Fruit fly (Drosophila melanogaster) whole organism, embryonic: Measurements from ENCODE around the gene pit.

Experiments
- Atf3 ChIP-seq: fragments of 200-800 bp; sonication (Bioruptor generic); optimal IDR thresholded peaks from 3 replicates; lab custom pipeline; 2016; ENCODE audit warnings: missing biosample characterization, missing genetic modification characterization
- B-H1 ChIP-seq: fragments of 200-800 bp; sonication (Bioruptor generic); IDR thresholded peaks from 3 replicates; pipeline ENCODE4 v1.3.6; 2022; ENCODE audit warnings: missing biosample characterization, missing genetic modification characterization
- B-H2 ChIP-seq: fragments of 200-800 bp; sonication (Bioruptor generic); optimal IDR thresholded peaks from 2 replicates; lab custom pipeline; 2018; ENCODE audit warnings: missing biosample characterization, mild to moderate bottlenecking, missing genetic modification characterization
- CG10274 ChIP-seq: fragments of 200-800 bp; sonication (Bioruptor generic); optimal IDR thresholded peaks from 3 replicates; lab custom pipeline; 2017; ENCODE audit warnings: missing biosample characterization, mild to moderate bottlenecking, missing genetic modification characterization
- CG10431 ChIP-seq: fragments of 200-800 bp; sonication (Bioruptor generic); optimal IDR thresholded peaks from 3 replicates; lab custom pipeline; 2018; ENCODE audit warnings: missing biosample characterization, mild to moderate bottlenecking, missing genetic modification characterization
- CG10654 ChIP-seq: fragments of 200-800 bp; sonication (Bioruptor generic); optimal IDR thresholded peaks from 2 replicates; lab custom pipeline; 2016; ENCODE audit warnings: missing biosample characterization, missing genetic modification characterization
- CG11247 ChIP-seq: fragments of 200-800 bp; sonication (Bioruptor generic); IDR thresholded peaks from 2 replicates; pipeline ENCODE4 v1.3.6; 2022; ENCODE audit warnings: missing biosample characterization, missing genetic modification characterization
- CG11560 ChIP-seq: fragments of 200-800 bp; sonication (Bioruptor generic); IDR thresholded peaks from 3 replicates; pipeline ENCODE4 v1.3.6; 2022; ENCODE audit warnings: missing biosample characterization, missing genetic modification characterization
- CG12299 ChIP-seq: fragments of 200-800 bp; sonication (Bioruptor generic); optimal IDR thresholded peaks from 2 replicates; lab custom pipeline; 2018; ENCODE audit warnings: missing biosample characterization, mild to moderate bottlenecking, missing genetic modification characterization
- CG12769 ChIP-seq: fragments of 200-800 bp; sonication (Bioruptor generic); optimal IDR thresholded peaks from 2 replicates; lab custom pipeline; 2019; ENCODE audit warnings: missing biosample characterization, mild to moderate bottlenecking, missing genetic modification characterization, moderate library complexity
- CG13775 ChIP-seq: fragments of 200-800 bp; sonication (Bioruptor generic); optimal IDR thresholded peaks from 3 replicates; lab custom pipeline; 2017; ENCODE audit warnings: missing biosample characterization, mild to moderate bottlenecking, missing genetic modification characterization
- CG14860 ChIP-seq: fragments of 200-800 bp; sonication (Bioruptor generic); IDR thresholded peaks from 3 replicates; pipeline ENCODE4 v1.3.6; 2022; ENCODE audit warnings: missing biosample characterization, missing genetic modification characterization; ENCODE audit not compliant: partially characterized antibody
- CG17361 ChIP-seq: fragments of 200-800 bp; sonication (Bioruptor generic); IDR thresholded peaks from 3 replicates; pipeline ENCODE4 v1.3.6; 2022; ENCODE audit warnings: missing biosample characterization, missing genetic modification characterization
- CG18599 ChIP-seq: fragments of 200-800 bp; sonication (Bioruptor generic); optimal IDR thresholded peaks from 3 replicates; lab custom pipeline; 2017; ENCODE audit warnings: missing biosample characterization, missing genetic modification characterization, mild to moderate bottlenecking, moderate library complexity, missing genetic modification reagents
- CG31441 ChIP-seq: fragments of 200-800 bp; sonication (Bioruptor generic); IDR thresholded peaks from 2 replicates; pipeline ENCODE4 v1.3.6; 2022; ENCODE audit warnings: missing biosample characterization, missing genetic modification characterization
- CG33557 ChIP-seq: fragments of 200-800 bp; sonication (Bioruptor generic); optimal IDR thresholded peaks from 2 replicates; lab custom pipeline; 2019; ENCODE audit warnings: missing biosample characterization, mild to moderate bottlenecking, missing genetic modification characterization, moderate library complexity
- CG34224 ChIP-seq: fragments of 200-800 bp; sonication (Bioruptor generic); IDR thresholded peaks from 3 replicates; pipeline ENCODE4 v1.3.6; 2022; ENCODE audit warnings: missing biosample characterization, missing genetic modification characterization; ENCODE audit not compliant: partially characterized antibody
- CG3726 ChIP-seq: fragments of 200-800 bp; sonication (Bioruptor generic); IDR thresholded peaks from 3 replicates; pipeline ENCODE4, ENCODE4 v1.3.6; 2022; ENCODE audit warnings: missing biosample characterization, missing genetic modification characterization
- CG4820 ChIP-seq: fragments of 200-800 bp; sonication (Bioruptor generic); optimal IDR thresholded peaks from 3 replicates; lab custom pipeline; 2016; ENCODE audit warnings: missing biosample characterization, missing genetic modification characterization
- CG6175 ChIP-seq: fragments of 200-800 bp; sonication (Bioruptor generic); IDR thresholded peaks from 3 replicates; pipeline ENCODE4 v1.3.6; 2022; ENCODE audit warnings: missing biosample characterization, missing genetic modification characterization
- CG6272 ChIP-seq: fragments of 200-800 bp; sonication (Bioruptor generic); IDR thresholded peaks from 2 replicates; pipeline ENCODE4 v1.3.6; 2022; ENCODE audit warnings: missing biosample characterization, missing genetic modification characterization
- CG6654 ChIP-seq: fragments of 200-800 bp; sonication (Bioruptor generic); optimal IDR thresholded peaks from 2 replicates; lab custom pipeline; 2017; ENCODE audit warnings: missing biosample characterization, mild to moderate bottlenecking, missing genetic modification characterization
- CG7372 ChIP-seq: fragments of 200-800 bp; sonication (Bioruptor generic); IDR thresholded peaks from 2 replicates; pipeline ENCODE4 v1.3.6; 2022; ENCODE audit warnings: missing biosample characterization, missing genetic modification characterization
- CG7839 ChIP-seq: fragments of 200-800 bp; sonication (Bioruptor generic); optimal IDR thresholded peaks from 3 replicates; lab custom pipeline; 2018; ENCODE audit warnings: missing biosample characterization, mild to moderate bottlenecking, missing genetic modification characterization, moderate library complexity
- CG8924 ChIP-seq: fragments of 200-800 bp; optimal IDR thresholded peaks from 3 replicates; lab custom pipeline; 2019; ENCODE audit warnings: missing biosample characterization, mild to moderate bottlenecking, missing genetic modification characterization, moderate library complexity
- CG9797 ChIP-seq: fragments of 200-800 bp; sonication (Bioruptor generic); optimal IDR thresholded peaks from 3 replicates; lab custom pipeline; 2018; ENCODE audit warnings: missing biosample characterization, mild to moderate bottlenecking, missing genetic modification characterization
- Dfd ChIP-seq, 2 experiments: fragments of >200 bp; optimal IDR thresholded peaks; 2 replicates each; lab custom pipeline; 2017; ENCODE audit warnings: missing biosample characterization in 2 of 2, missing genetic modification characterization in 2 of 2
- Fer3 ChIP-seq: fragments of 200-800 bp; sonication (Bioruptor generic); optimal IDR thresholded peaks from 2 replicates; lab custom pipeline; 2018; ENCODE audit warnings: missing biosample characterization, mild to moderate bottlenecking, missing genetic modification characterization, moderate library complexity
- Lim3 ChIP-seq: fragments of 200-800 bp; sonication (Bioruptor generic); IDR thresholded peaks from 2 replicates; pipeline ENCODE4 v1.3.6; 2022; ENCODE audit warnings: missing biosample characterization, missing genetic modification characterization
- Mad ChIP-seq: fragments of 200-800 bp; sonication (Bioruptor generic); optimal IDR thresholded peaks from 2 replicates; lab custom pipeline; 2016; ENCODE audit warnings: missing biosample characterization, missing genetic modification characterization
- Mrtf ChIP-seq: fragments of 200-800 bp; sonication (Bioruptor generic); IDR thresholded peaks from 3 replicates; pipeline ENCODE4 v1.3.6; 2022; ENCODE audit warnings: missing biosample characterization, missing genetic modification characterization
- Six4 ChIP-seq: fragments of 200-800 bp; sonication (Bioruptor generic); optimal IDR thresholded peaks from 2 replicates; lab custom pipeline; 2016; ENCODE audit warnings: missing biosample characterization, missing genetic modification characterization
- ap ChIP-seq: fragments of 200-800 bp; sonication (Bioruptor generic); IDR thresholded peaks from 2 replicates; pipeline ENCODE4 v1.3.6; 2022; ENCODE audit warnings: missing biosample characterization, missing genetic modification characterization
- ara ChIP-seq: fragments of 200-800 bp; sonication (Bioruptor generic); IDR thresholded peaks from 2 replicates; pipeline ENCODE4 v1.3.6; 2022; ENCODE audit warnings: missing biosample characterization, missing genetic modification characterization
- az2 ChIP-seq: fragments of 200-800 bp; sonication (Bioruptor generic); optimal IDR thresholded peaks from 3 replicates; lab custom pipeline; 2016; ENCODE audit warnings: missing biosample characterization, missing genetic modification characterization
- chif ChIP-seq, 2 experiments: fragments of 200-800 bp; sonication (Bioruptor generic); optimal IDR thresholded peaks; 3 replicates each; lab custom pipeline; 2016; ENCODE audit warnings: missing biosample characterization in 2 of 2, missing genetic modification characterization in 2 of 2
- chn ChIP-seq: fragments of 200-800 bp; sonication (Bioruptor generic); optimal IDR thresholded peaks from 2 replicates; lab custom pipeline; 2016; ENCODE audit warnings: missing biosample characterization, missing genetic modification characterization
- ci ChIP-seq: fragments of 200-800 bp; sonication (Bioruptor generic); IDR thresholded peaks from 3 replicates; pipeline ENCODE4 v1.3.6; 2022; ENCODE audit warnings: missing biosample characterization, missing genetic modification characterization
- eve ChIP-seq, 2 experiments: fragments of >200 bp; optimal IDR thresholded peaks; 2 replicates each; lab custom pipeline; 2017; ENCODE audit warnings: missing biosample characterization in 2 of 2, missing genetic modification characterization in 2 of 2
- gcm2 ChIP-seq: fragments of 200-800 bp; sonication (Bioruptor generic); optimal IDR thresholded peaks from 2 replicates; lab custom pipeline; 2016; ENCODE audit warnings: missing biosample characterization, missing genetic modification characterization
- insv ChIP-seq, 2 experiments: fragments of 200-800 bp; sonication (Bioruptor generic); optimal IDR thresholded peaks; 3 replicates each; lab custom pipeline; 2016 to 2018; ENCODE audit warnings: missing biosample characterization in 2 of 2, missing genetic modification characterization in 2 of 2
- kni ChIP-seq: fragments of 200-800 bp; sonication (Bioruptor generic); optimal IDR thresholded peaks from 3 replicates; lab custom pipeline; 2017; ENCODE audit warnings: mild to moderate bottlenecking, missing biosample characterization, missing genetic modification reagents, missing genetic modification characterization
- lov ChIP-seq, 2 experiments: fragments of 200-800 bp in 1 of 2; fragments of >200 bp in 1 of 2; sonication (Bioruptor generic) in 1 of 2; IDR thresholded peaks in 1 of 2; optimal IDR thresholded peaks in 1 of 2; 2 replicates in 1 of 2; 3 replicates in 1 of 2; pipeline versions ENCODE4 v1.3.6 to Lab custom; 2017 to 2022; ENCODE audit warnings: missing biosample characterization in 1 of 2, missing genetic modification characterization in 1 of 2
- nom ChIP-seq: fragments of 200-800 bp; sonication (Bioruptor generic); optimal IDR thresholded peaks from 2 replicates; lab custom pipeline; 2017; ENCODE audit warnings: missing biosample characterization, missing genetic modification characterization, mild to moderate bottlenecking, moderate library complexity, missing genetic modification reagents
- oc ChIP-seq: fragments of 200-800 bp; sonication (Bioruptor generic); optimal IDR thresholded peaks from 2 replicates; lab custom pipeline; 2018; ENCODE audit warnings: missing biosample characterization, mild to moderate bottlenecking, missing genetic modification characterization, moderate library complexity
- tgo ChIP-seq: fragments of 200-800 bp; sonication (Bioruptor generic); IDR thresholded peaks from 3 replicates; pipeline ENCODE4 v1.3.6; 2022; ENCODE audit warnings: missing biosample characterization, missing genetic modification characterization
- vfl ChIP-seq: fragments of 200-800 bp; sonication (Bioruptor generic); optimal IDR thresholded peaks from 2 replicates; lab custom pipeline; 2016; ENCODE audit warnings: missing biosample characterization, missing genetic modification characterization

pit gene

DNA sequence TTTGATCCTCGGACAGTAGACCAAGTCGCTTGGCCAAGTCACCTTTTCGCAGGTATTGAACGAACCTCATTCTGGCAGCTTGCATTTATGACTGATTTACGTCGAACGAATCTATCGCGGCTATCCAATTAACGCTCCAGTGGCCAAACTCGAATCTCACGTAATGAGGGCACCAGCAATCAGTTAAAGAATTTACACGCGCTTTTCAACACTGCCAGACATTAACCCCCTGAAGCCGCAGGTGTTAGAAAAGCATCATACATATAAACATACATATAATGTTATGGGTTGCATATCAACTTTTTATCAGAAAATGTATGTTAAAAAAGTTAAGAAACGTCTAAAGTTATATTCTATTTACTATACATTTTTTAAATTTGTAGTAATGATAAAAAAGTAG, 8.8 kb upstream of the pit start, which contains the start of gene CG6028 (continued):
- TF ChIP-seq B-H2 (GFP tag; lab: Kevin White, UChicago): peak; percentile 56
- TF ChIP-seq az2 (GFP tag; lab: Kevin White, UChicago): peak; percentile 18
- TF ChIP-seq Six4: no peak
- no peak for TF ChIP-seq CG6272 (GFP tag; lab: Robert Waterston, UW)
- no peak for TF ChIP-seq CG3726 (GFP tag; lab: Robert Waterston, UW)
- no peak for TF ChIP-seq Mrtf (GFP tag; lab: Robert Waterston, UW)
- TF ChIP-seq kni (GFP tag; lab: Kevin White, UChicago): peak; percentile 26
- no peak for TF ChIP-seq insv (GFP tag; optimal IDR thresholded peaks at IDR 0.05; lab: Kevin White, UChicago)
- TF ChIP-seq CG10654: no peak
- no peak for TF ChIP-seq CG34224 (GFP tag; lab: Robert Waterston, UW)
- TF ChIP-seq Dfd (GFP tag; optimal IDR thresholded peaks at IDR 0.05; lab: Kevin White, UChicago): no peak
- TF ChIP-seq chn (GFP tag; lab: Kevin White, UChicago): no peak
- TF ChIP-seq oc (tag; lab: Kevin White, UChicago): no peak
- TF ChIP-seq Fer3 (tag; lab: Kevin White, UChicago): no peak
- TF ChIP-seq CG12769 (tag; lab: Kevin White, UChicago): no peak
- TF ChIP-seq Lim3 (GFP tag; lab: Robert Waterston, UW): no peak
- no peak for TF ChIP-seq eve (GFP tag; optimal IDR thresholded peaks at IDR 0.05; lab: Kevin White, UChicago)
- no peak for TF ChIP-seq CG13775 (GFP tag; lab: Kevin White, UChicago)
- no peak for TF ChIP-seq CG14860 (GFP tag; lab: Robert Waterston, UW)
- TF ChIP-seq CG10274 (GFP tag; lab: Kevin White, UChicago): no peak
- TF ChIP-seq, all 482 proteins: peak for 118

DNA sequence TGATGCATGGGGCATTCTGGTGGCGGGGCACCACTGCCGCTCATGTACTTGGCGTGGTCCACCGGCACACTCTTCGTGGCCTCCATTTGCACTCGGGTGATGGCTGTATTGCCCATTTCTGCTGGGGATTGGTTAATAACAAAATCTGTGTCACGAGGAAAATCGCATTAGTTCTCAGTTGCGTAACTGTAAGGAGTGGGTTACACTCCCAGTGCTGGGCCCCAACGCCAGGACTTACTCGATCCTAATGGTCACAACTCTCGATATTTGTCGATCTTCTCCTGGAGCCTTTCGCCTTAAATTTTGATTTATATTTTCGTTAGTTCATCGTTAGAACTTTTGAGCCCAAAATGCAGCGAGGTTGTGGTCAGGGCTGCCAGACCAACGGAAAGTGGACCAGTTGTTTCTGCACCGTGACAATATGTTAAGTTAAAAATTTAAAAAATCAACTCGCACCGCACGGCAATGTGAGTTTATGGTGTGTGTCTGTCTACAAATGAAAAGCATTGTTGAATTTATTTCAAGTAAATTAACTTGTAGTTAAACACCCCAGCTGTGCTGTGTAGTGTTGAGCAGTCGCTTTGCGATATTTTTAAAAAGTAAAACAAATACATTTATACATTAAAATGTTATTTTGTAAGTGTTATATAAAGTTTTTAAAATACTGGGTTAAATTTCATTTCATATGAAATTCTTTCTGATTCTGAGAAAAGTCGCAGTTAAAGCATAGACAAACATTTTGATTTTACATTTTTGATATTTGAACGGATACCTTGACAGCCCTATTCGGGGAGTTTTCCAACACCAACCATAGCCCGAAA, 7.0 kb upstream of the pit start, which contains the start of the genes Cchl and ND-42:
TSS of gene Cchl (minus strand) at position 559 of the 821 bp plus-strand sequence.
TSS of gene ND-42 (plus strand) at position 788 of the 821 bp plus-strand sequence.
- TF ChIP-seq CG8924 (tag; lab: Kevin White, UChicago) (peak; percentile 81), CG11560 (tag; lab: Robert Waterston, UW) (peak; percentile 36; the same call in 1 of the 3 replicates), CG6175 (GFP tag; lab: Robert Waterston, UW) (no peak; the same call in 2 of the 3 replicates), CG10431 (GFP tag; lab: Kevin White, UChicago) (no peak), ara (no peak; the same call in none of the 2 replicates), Fer3 (tag; lab: Kevin White, UChicago) (peak; percentile 76), CG31441 (GFP tag; lab: Robert Waterston, UW) (no peak; the same call in 1 of the 2 replicates), lov (optimal IDR thresholded peaks at IDR 0.05; lab: Kevin White, UChicago) (no peak), lov (GFP tag; IDR thresholded peaks at IDR 0.05; lab: Robert Waterston, UW) (no peak), CG7839 (tag; lab: Kevin White, UChicago) (no peak), CG18599 (GFP tag; lab: Kevin White, UChicago) (peak; percentile 85), CG11247 (peak; percentile 65), gcm2 (GFP tag; lab: Kevin White, UChicago) (peak; percentile 26), ci (GFP tag; lab: Robert Waterston, UW) (peak; percentile 57), B-H1 (GFP tag; lab: Robert Waterston, UW) (peak; percentile 37; the same call in 2 of the 3 replicates), ap (GFP tag; lab: Robert Waterston, UW) (no peak; the same call in none of the 2 replicates), CG9797 (peak; percentile 37), CG7372 (GFP tag; lab: Robert Waterston, UW) (peak; percentile 62; the same call in 1 of the 2 replicates), CG33557 (GFP tag; lab: Kevin White, UChicago) (peak; percentile 80), CG12299 (peak; percentile 64), CG4820 (peak; percentile 74), tgo (GFP tag; lab: Robert Waterston, UW) (peak; percentile 72), CG34224 (GFP tag; lab: Robert Waterston, UW) (peak; percentile 59; the same call in 2 of the 3 replicates), Mad (GFP tag; lab: Kevin White, UChicago) (peak; percentile 58), CG6654 (no peak), CG17361 (GFP tag; lab: Robert Waterston, UW) (peak; percentile 93), Atf3 (GFP tag; lab: Kevin White, UChicago) (peak; percentile 49), nom (GFP tag; lab: Kevin White, UChicago) (peak; percentile 56), vfl (GFP tag; lab: Kevin White, UChicago) (peak; percentile 76), chif (GFP tag; optimal IDR thresholded peaks at IDR 0.05; lab: Kevin White, UChicago) (peak; percentile 29 to 50)
